Worm (Caenorhabditis elegans) whole organism, early embryonic: ENCODE results near the gene R07E5.7.

Source experiments
- B0310.2 ChIP-seq: sonication (generic microtip); optimal IDR thresholded peaks from 2 replicates; lab custom pipeline; 2016; ENCODE audit warnings: mild to moderate bottlenecking, missing genetic modification characterization, missing compliant biosample characterization
- F13C5.2 ChIP-seq: sonication (generic microtip); optimal IDR thresholded peaks from 2 replicates; lab custom pipeline; 2017; ENCODE audit warnings: mild to moderate bottlenecking, missing genetic modification characterization, inconsistent platforms, missing compliant biosample characterization
- aly-1 ChIP-seq: sonication (generic microtip); optimal IDR thresholded peaks from 2 replicates; lab custom pipeline; 2016; ENCODE audit warnings: missing genetic modification characterization, missing compliant biosample characterization
- ama-1 ChIP-seq: fragments of 150-350 bp; optimal IDR thresholded peaks from 2 replicates; lab custom pipeline; 2014
- ceh-13 ChIP-seq: fragments of 200-800 bp; sonication (Bioruptor generic); optimal IDR thresholded peaks from 2 replicates; lab custom pipeline; 2018; ENCODE audit warnings: mild to moderate bottlenecking, missing genetic modification characterization, missing compliant biosample characterization
- ceh-36 ChIP-seq: sonication (generic microtip); optimal IDR thresholded peaks from 2 replicates; lab custom pipeline; 2016; ENCODE audit warnings: missing genetic modification characterization, inconsistent platforms, missing compliant biosample characterization
- ets-7 ChIP-seq: sonication (generic microtip); optimal IDR thresholded peaks from 2 replicates; lab custom pipeline; 2016; ENCODE audit warnings: missing genotype, missing genetic modification characterization, missing compliant biosample characterization
- flt-1 ChIP-seq: fragments of 200-800 bp; sonication (Bioruptor generic); IDR thresholded peaks from 2 replicates; pipeline ENCODE4 v1.3.6; 2022; ENCODE audit warnings: missing genetic modification characterization, missing compliant biosample characterization
- hmbx-1 ChIP-seq: sonication (generic microtip); optimal IDR thresholded peaks from 2 replicates; lab custom pipeline; 2016; ENCODE audit warnings: mild to moderate bottlenecking, missing genetic modification characterization, missing compliant biosample characterization
- hmg-4 ChIP-seq: fragments of 200-800 bp; sonication (Bioruptor generic); optimal IDR thresholded peaks from 2 replicates; lab custom pipeline; 2018; ENCODE audit warnings: mild to moderate bottlenecking, missing genetic modification characterization, missing compliant biosample characterization
- hnd-1 ChIP-seq: sonication (generic microtip); optimal IDR thresholded peaks from 2 replicates; lab custom pipeline; 2016; ENCODE audit warnings: missing genetic modification characterization, missing compliant biosample characterization
- pes-1 ChIP-seq: fragments of 200-800 bp; sonication (Bioruptor generic); IDR thresholded peaks from 2 replicates; pipeline ENCODE4 v1.3.6; 2022; ENCODE audit warnings: missing genetic modification reagents, missing genetic modification characterization, missing compliant biosample characterization
- scrt-1 ChIP-seq: fragments of 200-800 bp; sonication (Bioruptor generic); IDR thresholded peaks from 2 replicates; pipeline ENCODE4 v1.3.6; 2022; ENCODE audit warnings: missing genetic modification characterization, missing compliant biosample characterization
- sea-1 ChIP-seq: fragments of 200-800 bp; sonication (Bioruptor generic); conservative IDR thresholded peaks from 2 replicates; pipeline ENCODE4 v1.3.6; 2022; ENCODE audit warnings: missing genetic modification characterization, missing compliant biosample characterization
- tbx-11 ChIP-seq: fragments of 200-800 bp; sonication (Bioruptor generic); IDR thresholded peaks from 2 replicates; pipeline ENCODE4 v1.3.6; 2022; ENCODE audit warnings: missing genetic modification characterization, missing compliant biosample characterization
- tbx-37 ChIP-seq: fragments of 200-800 bp; sonication (Bioruptor generic); conservative IDR thresholded peaks from 2 replicates; pipeline ENCODE4 v1.3.6; 2022; ENCODE audit warnings: missing genetic modification reagents, missing genetic modification characterization, missing compliant biosample characterization
- tra-4 ChIP-seq: sonication (generic microtip); optimal IDR thresholded peaks from 2 replicates; lab custom pipeline; 2017; ENCODE audit warnings: missing genetic modification characterization, missing compliant biosample characterization

Gene R07E5.7

ce11 chrIII:4378600-4379293 is 40.2 kb downstream of the R07E5.7 start:
- TF ChIP-seq tbx-37 (GFP tag; lab: Robert Waterston, UW) (peak; percentile 67), flt-1 (peak; percentile 41), ceh-36 (tag; lab: Kevin White, UChicago) (peak; percentile 66), hmbx-1 (tag; lab: Kevin White, UChicago) (peak; percentile 34), hmg-4 (GFP tag; lab: Kevin White, UChicago) (peak; percentile 91), aly-1 (tag; lab: Kevin White, UChicago) (peak; percentile 55), B0310.2 (tag; lab: Kevin White, UChicago) (peak; percentile 71), scrt-1 (GFP tag; lab: Robert Waterston, UW) (peak; percentile 75), pes-1 (GFP tag; lab: Robert Waterston, UW) (peak; percentile 77), hnd-1 (tag; lab: Kevin White, UChicago) (peak; percentile 36), sea-1 (GFP tag; lab: Robert Waterston, UW) (peak; percentile 70; the same call in 1 of the 2 replicates), F13C5.2 (tag; lab: Kevin White, UChicago) (peak; percentile 47)

ce11 chrIII:4374854-4375253 is 44.1 kb downstream of the R07E5.7 start, which contains the start of gene pals-26:
pals-26 (plus strand) TSS chrIII:4375154.
- TF ChIP-seq F13C5.2 (tag; lab: Kevin White, UChicago) (no peak), tbx-37 (GFP tag; lab: Robert Waterston, UW) (no peak), aly-1 (tag; lab: Kevin White, UChicago) (no peak)

ce11 chrIII:4372894-4373293 is 46.1 kb downstream of the R07E5.7 start:
- no peak for TF ChIP-seq ceh-36 (tag; lab: Kevin White, UChicago)
- no peak for TF ChIP-seq aly-1 (tag; lab: Kevin White, UChicago)
- TF ChIP-seq F13C5.2 (tag; lab: Kevin White, UChicago) = no peak
- TF ChIP-seq sea-1 (GFP tag; lab: Robert Waterston, UW) = no peak
- no peak for TF ChIP-seq ama-1 (lab: Kevin White, UChicago)
- TF ChIP-seq ceh-13 (GFP tag; lab: Kevin White, UChicago) = no peak
- no peak for TF ChIP-seq hmbx-1 (tag; lab: Kevin White, UChicago)
- TF ChIP-seq hmg-4 (GFP tag; lab: Kevin White, UChicago) = no peak
- TF ChIP-seq flt-1 = no peak
- TF ChIP-seq tbx-37 (GFP tag; lab: Robert Waterston, UW) = no peak
- no peak for TF ChIP-seq tbx-11
- no peak for TF ChIP-seq ets-7 (tag; lab: Kevin White, UChicago)
- TF ChIP-seq hnd-1 (tag; lab: Kevin White, UChicago) = no peak
- TF ChIP-seq tra-4 (tag; lab: Kevin White, UChicago) = no peak
- no peak for TF ChIP-seq B0310.2 (tag; lab: Kevin White, UChicago)
- TF ChIP-seq scrt-1 (GFP tag; lab: Robert Waterston, UW) = no peak
- TF ChIP-seq pes-1 (GFP tag; lab: Robert Waterston, UW) = no peak

- no peak for TF ChIP-seq ama-1 (lab: Kevin White, UChicago)
Observed at ce11 chrIII:4370585-4370984, 48.4 kb downstream of the R07E5.7 start, which contains the start of gene ckb-3. ckb-3 (plus strand) TSS chrIII:4370885.

- peak; percentile 86 for TF ChIP-seq scrt-1 (GFP tag; lab: Robert Waterston, UW)
- peak; percentile 40 for TF ChIP-seq ets-7 (tag; lab: Kevin White, UChicago)
- peak; percentile 75 for TF ChIP-seq hmg-4 (GFP tag; lab: Kevin White, UChicago)
- peak; percentile 82 for TF ChIP-seq tbx-37 (GFP tag; lab: Robert Waterston, UW)
- TF ChIP-seq F13C5.2 (tag; lab: Kevin White, UChicago) = peak; percentile 84
- TF ChIP-seq sea-1 (GFP tag; lab: Robert Waterston, UW) = peak; percentile 75; the same call in 1 of the 2 replicates
- peak; percentile 85 for TF ChIP-seq flt-1
- TF ChIP-seq B0310.2 (tag; lab: Kevin White, UChicago) = peak; percentile 1
- TF ChIP-seq ceh-13 (GFP tag; lab: Kevin White, UChicago) = peak; percentile 22
- peak; percentile 40 for TF ChIP-seq hmbx-1 (tag; lab: Kevin White, UChicago)
- TF ChIP-seq tbx-11 = peak; percentile 77
- peak; percentile 89 for TF ChIP-seq pes-1 (GFP tag; lab: Robert Waterston, UW)
- TF ChIP-seq aly-1 (tag; lab: Kevin White, UChicago) = peak; percentile 87
- TF ChIP-seq ceh-36 (tag; lab: Kevin White, UChicago) = peak; percentile 23
Observed at ce11 chrIII:4369381-4369809, 49.6 kb downstream of the R07E5.7 start.
